Worm (Caenorhabditis elegans) whole organism, L4 larva: ENCODE data around the gene cpg-2.

ENCODE experiments used
- T20F7.1 ChIP-seq: fragments of 200-800 bp; sonication (Bioruptor generic); optimal IDR thresholded peaks from 2 replicates; lab custom pipeline; 2018; ENCODE audit warnings: mild to moderate bottlenecking, missing genetic modification characterization, missing compliant biosample characterization
- fkh-10 ChIP-seq: fragments of 150-350 bp; optimal IDR thresholded peaks from 2 replicates; lab custom pipeline; 2014; ENCODE audit warnings: missing biosample characterization, missing genetic modification reagents, missing genetic modification characterization
- jun-1 ChIP-seq: fragments of 150-350 bp; optimal IDR thresholded peaks from 2 replicates; lab custom pipeline; 2014; ENCODE audit warnings: missing biosample characterization, missing genetic modification reagents, missing genetic modification characterization
- lin-15B ChIP-seq: fragments of 150-350 bp; sonication (generic microtip); optimal IDR thresholded peaks from 3 replicates; lab custom pipeline; 2014; ENCODE audit warnings: missing biosample characterization, missing genetic modification characterization
- mxl-3 ChIP-seq: fragments of 200-800 bp; sonication (Bioruptor generic); optimal IDR thresholded peaks from 2 replicates; lab custom pipeline; 2018; ENCODE audit warnings: mild to moderate bottlenecking, missing genetic modification characterization, missing compliant biosample characterization

DNA sequence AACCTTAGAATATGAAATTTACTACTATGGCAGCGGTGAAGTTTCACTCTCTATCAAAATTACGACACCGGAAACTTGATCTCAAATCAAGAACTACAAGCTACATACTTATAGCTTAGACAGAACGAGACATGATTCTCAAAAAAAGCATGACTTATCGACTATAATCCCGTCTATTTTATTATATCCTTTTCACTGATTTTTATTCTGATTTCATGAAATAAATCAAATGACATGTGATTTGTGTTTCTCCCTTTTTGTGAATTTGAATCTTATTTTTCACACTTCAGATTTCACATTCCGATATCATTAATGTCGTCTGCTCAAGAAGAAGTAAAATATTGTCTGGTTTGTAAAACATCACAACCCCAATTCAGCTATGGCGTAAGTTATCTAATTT, 3.8 kb downstream of the cpg-2 start, which contains the start of gene ZK418.11:
- TF ChIP-seq jun-1 (tag; lab: Kevin White, UChicago) (no peak), fkh-10 (GFP tag; lab: Kevin White, UChicago) (no peak), T20F7.1 (GFP tag; lab: Kevin White, UChicago) (no peak), mxl-3 (GFP tag; lab: Kevin White, UChicago) (no peak), lin-15B (no peak)
